Worm (Caenorhabditis elegans): ENCODE measurements around the gene W04G3.11.

ce11 chrX:11085162-11085561, 3.8 kb upstream of the W04G3.11 start, which contains the start of gene W04G3.7:
- no peak for TF ChIP-seq F57C9.4 (tag; optimal IDR thresholded peaks at IDR 0.05)
- TF ChIP-seq ztf-3 (GFP tag; optimal IDR thresholded peaks at IDR 0.05), result no peak
- no peak for TF ChIP-seq F55B11.4 (tag; optimal IDR thresholded peaks at IDR 0.05; ENCODE audit: borderline replicate concordance, insufficient read depth)
- TF ChIP-seq zim-3 (tag; optimal IDR thresholded peaks at IDR 0.05), result no peak
- no peak for TF ChIP-seq athp-1 (tag; optimal IDR thresholded peaks at IDR 0.05)
- no peak for TF ChIP-seq Y79H2A.3 (GFP tag; conservative IDR thresholded peaks at IDR 0.05)
